Worm (Caenorhabditis elegans) whole organism, L4 larva: ENCODE measurements around the gene Y38E10A.24.

Experiments used
- D1046.2 ChIP-seq: fragments of 200-800 bp; sonication (Bioruptor generic); IDR thresholded peaks from 2 replicates; pipeline ENCODE4 v1.3.6; 2022; ENCODE audit warnings: missing genetic modification characterization, missing compliant biosample characterization
- F26F4.8 ChIP-seq: fragments of 200-800 bp; sonication (Bioruptor generic); conservative IDR thresholded peaks from 2 replicates; pipeline ENCODE4 v1.3.6; 2022; ENCODE audit warnings: missing genetic modification characterization, missing compliant biosample characterization
- R02D3.7 ChIP-seq: fragments of 150-350 bp; sonication (generic microtip); optimal IDR thresholded peaks from 3 replicates; lab custom pipeline; 2014; ENCODE audit warnings: missing biosample characterization, missing genetic modification characterization
- T20F7.1 ChIP-seq: fragments of 200-800 bp; sonication (Bioruptor generic); optimal IDR thresholded peaks from 2 replicates; lab custom pipeline; 2018; ENCODE audit warnings: mild to moderate bottlenecking, missing genetic modification characterization, missing compliant biosample characterization
- Y5F2A.4 ChIP-seq: fragments of 200-800 bp; sonication (Bioruptor generic); optimal IDR thresholded peaks from 2 replicates; lab custom pipeline; 2018; ENCODE audit warnings: mild to moderate bottlenecking, missing genetic modification characterization, missing compliant biosample characterization
- ZK546.5 ChIP-seq, 2 experiments: sonication (generic microtip); optimal IDR thresholded peaks; 2 replicates each; lab custom pipeline; 2017; ENCODE audit warnings: missing biosample characterization in 2 of 2, missing genetic modification characterization in 2 of 2
- aha-1 ChIP-seq: fragments of 150-350 bp; peaks from one replicate; lab custom pipeline; 2014; ENCODE audit warnings: missing biosample characterization, missing genetic modification characterization
- ama-1 ChIP-seq: fragments of 150-350 bp; optimal IDR thresholded peaks from 2 replicates; lab custom pipeline; 2014; ENCODE audit warnings: inconsistent platforms, mixed read lengths
- arid-1 ChIP-seq: fragments of 200-800 bp; sonication (Bioruptor generic); conservative IDR thresholded peaks from 2 replicates; pipeline ENCODE4 v1.3.6; 2022; ENCODE audit warnings: missing genetic modification reagents, missing genetic modification characterization, missing compliant biosample characterization
- ctbp-1 ChIP-seq: fragments of 200-800 bp; sonication (Bioruptor generic); IDR thresholded peaks from 2 replicates; pipeline ENCODE4 v1.3.6; 2022; ENCODE audit warnings: missing genetic modification reagents, missing genetic modification characterization, missing compliant biosample characterization
- daf-12 ChIP-seq: fragments of 150-350 bp; optimal IDR thresholded peaks from 2 replicates; lab custom pipeline; 2014; ENCODE audit warnings: missing biosample characterization, missing genetic modification reagents, missing genetic modification characterization
- daf-19 ChIP-seq: fragments of 200-800 bp; sonication (Bioruptor generic); conservative IDR thresholded peaks from 2 replicates; pipeline ENCODE4 v1.3.6; 2022; ENCODE audit warnings: missing genetic modification characterization, missing compliant biosample characterization
- dpl-1 ChIP-seq: fragments of 150-350 bp; optimal IDR thresholded peaks from 2 replicates; lab custom pipeline; 2014; ENCODE audit warnings: missing biosample characterization, missing genetic modification reagents, missing genetic modification characterization
- duxl-1 ChIP-seq: sonication (generic microtip); optimal IDR thresholded peaks from 2 replicates; lab custom pipeline; 2016; ENCODE audit warnings: mild to moderate bottlenecking, missing genetic modification characterization, moderate library complexity, missing compliant biosample characterization; ENCODE audit not compliant: poor library complexity
- egl-43 ChIP-seq: fragments of 200-800 bp; sonication (Bioruptor generic); IDR thresholded peaks from 2 replicates; pipeline ENCODE4 v1.3.6; 2022; ENCODE audit warnings: missing genetic modification reagents, missing genetic modification characterization, missing compliant biosample characterization
- fkh-10 ChIP-seq: fragments of 150-350 bp; optimal IDR thresholded peaks from 2 replicates; lab custom pipeline; 2014; ENCODE audit warnings: missing biosample characterization, missing genetic modification reagents, missing genetic modification characterization
- fos-1 ChIP-seq: fragments of 150-350 bp; optimal IDR thresholded peaks from 2 replicates; lab custom pipeline; 2014; ENCODE audit warnings: missing biosample characterization, missing genetic modification characterization
- gei-8 ChIP-seq: fragments of 200-800 bp; sonication (Bioruptor generic); optimal IDR thresholded peaks from 2 replicates; lab custom pipeline; 2018; ENCODE audit warnings: mild to moderate bottlenecking, missing genetic modification characterization, missing compliant biosample characterization
- hlh-11 ChIP-seq: fragments of 200-800 bp; sonication (Bioruptor generic); optimal IDR thresholded peaks from 2 replicates; lab custom pipeline; 2018; ENCODE audit warnings: mild to moderate bottlenecking, missing genetic modification characterization, missing compliant biosample characterization
- lim-7 ChIP-seq: fragments of 200-800 bp; sonication (Bioruptor generic); IDR thresholded peaks from 2 replicates; pipeline ENCODE4 v1.3.6; 2022; ENCODE audit warnings: missing genetic modification characterization, missing compliant biosample characterization
- lin-1 ChIP-seq: fragments of 200-800 bp; sonication (Bioruptor generic); IDR thresholded peaks from 2 replicates; pipeline ENCODE4 v1.3.6; 2022; ENCODE audit warnings: missing genetic modification reagents, missing genetic modification characterization, missing compliant biosample characterization
- lin-13 ChIP-seq: fragments of 150-350 bp; optimal IDR thresholded peaks from 2 replicates; lab custom pipeline; 2014; ENCODE audit warnings: missing biosample characterization, missing genetic modification reagents, missing genetic modification characterization
- lin-15B ChIP-seq: fragments of 150-350 bp; sonication (generic microtip); optimal IDR thresholded peaks from 3 replicates; lab custom pipeline; 2014; ENCODE audit warnings: missing biosample characterization, missing genetic modification characterization
- lin-29 ChIP-seq: fragments of 200-800 bp; sonication (Bioruptor generic); IDR thresholded peaks from 2 replicates; pipeline ENCODE4 v1.3.6; 2022; ENCODE audit warnings: missing genetic modification reagents, missing genetic modification characterization, missing compliant biosample characterization
- lin-39 ChIP-seq: fragments of 150-350 bp; optimal IDR thresholded peaks from 2 replicates; lab custom pipeline; 2014; ENCODE audit warnings: missing biosample characterization, missing genetic modification reagents, missing genetic modification characterization
- madf-5 ChIP-seq, 2 experiments: fragments of 200-800 bp; sonication (Bioruptor generic); IDR thresholded peaks; 2 replicates each; pipeline ENCODE4 v1.3.6; 2022; ENCODE audit warnings: missing compliant biosample characterization in 2 of 2, missing genetic modification characterization in 2 of 2
- mxl-2 ChIP-seq: fragments of 200-800 bp; sonication (Bioruptor generic); conservative IDR thresholded peaks from 2 replicates; pipeline ENCODE4 v1.3.6; 2022; ENCODE audit warnings: missing genetic modification reagents, missing genetic modification characterization, missing compliant biosample characterization
- nhr-10 ChIP-seq: fragments of 150-350 bp; optimal IDR thresholded peaks from 2 replicates; lab custom pipeline; 2014; ENCODE audit warnings: missing biosample characterization, missing genetic modification characterization
- nhr-11 ChIP-seq: fragments of 150-350 bp; optimal IDR thresholded peaks from 2 replicates; lab custom pipeline; 2014; ENCODE audit warnings: missing biosample characterization, missing genetic modification characterization
- nhr-77 ChIP-seq: fragments of 150-350 bp; optimal IDR thresholded peaks from 2 replicates; lab custom pipeline; 2014; ENCODE audit warnings: missing biosample characterization, missing genetic modification characterization
- php-3 ChIP-seq: fragments of 200-800 bp; sonication (Bioruptor generic); IDR thresholded peaks from 2 replicates; pipeline ENCODE4 v1.3.6; 2022; ENCODE audit warnings: missing genetic modification reagents, missing genetic modification characterization, missing compliant biosample characterization
- rbr-2 ChIP-seq: sonication (generic microtip); optimal IDR thresholded peaks from 2 replicates; lab custom pipeline; 2016; ENCODE audit warnings: missing genotype, missing genetic modification characterization, missing compliant biosample characterization
- sdz-12 ChIP-seq: fragments of 200-800 bp; sonication (Bioruptor generic); optimal IDR thresholded peaks from 2 replicates; lab custom pipeline; 2018; ENCODE audit warnings: mild to moderate bottlenecking, missing genetic modification characterization, missing compliant biosample characterization
- set-16 ChIP-seq: fragments of 200-800 bp; sonication (Bioruptor generic); IDR thresholded peaks from 2 replicates; pipeline ENCODE4 v1.3.6; 2022; ENCODE audit warnings: missing genetic modification reagents, missing genetic modification characterization, missing compliant biosample characterization
- snpc-1.2 ChIP-seq: fragments of 200-800 bp; sonication (Bioruptor generic); IDR thresholded peaks from 2 replicates; pipeline ENCODE4 v1.3.6; 2022; ENCODE audit warnings: missing genetic modification reagents, missing genetic modification characterization, missing compliant biosample characterization
- spr-1 ChIP-seq: sonication (generic microtip); optimal IDR thresholded peaks from 2 replicates; lab custom pipeline; 2016; ENCODE audit warnings: mild to moderate bottlenecking, missing genetic modification characterization, missing compliant biosample characterization
- unc-130 ChIP-seq: sonication (generic microtip); optimal IDR thresholded peaks from 2 replicates; lab custom pipeline; 2016; ENCODE audit warnings: missing genetic modification reagents, missing genetic modification characterization, missing compliant biosample characterization
- unc-39 ChIP-seq: sonication (generic microtip); optimal IDR thresholded peaks from 2 replicates; lab custom pipeline; 2017; ENCODE audit warnings: missing biosample characterization, missing genetic modification characterization
- unc-62 ChIP-seq, 3 experiments: fragments of 150-350 bp in 1 of 3; sonication (generic microtip); optimal IDR thresholded peaks in 2 of 3; peaks in 1 of 3; 1 replicate in 1 of 3; 2 replicates in 2 of 3; lab custom pipeline; 2014 to 2017; ENCODE audit warnings: missing biosample characterization in 3 of 3, missing genetic modification characterization in 3 of 3, missing genetic modification reagents in 3 of 3, missing genotype in 1 of 3
- vab-7 ChIP-seq: fragments of 200-800 bp; sonication (Bioruptor generic); IDR thresholded peaks from 2 replicates; pipeline ENCODE4 v1.3.6; 2022; ENCODE audit warnings: missing genetic modification reagents, missing genetic modification characterization, missing compliant biosample characterization
- zag-1 ChIP-seq: fragments of 150-350 bp; optimal IDR thresholded peaks from 2 replicates; lab custom pipeline; 2014; ENCODE audit warnings: missing biosample characterization, missing genetic modification characterization
- ztf-11 ChIP-seq: fragments of 150-350 bp; optimal IDR thresholded peaks from 2 replicates; lab custom pipeline; 2014; ENCODE audit warnings: missing biosample characterization, missing genetic modification characterization

Y38E10A.24 gene

ce11 chrII:12678867-12679134, at the start of gene Y38E10A.24:
Gene Y38E10A.24, plus strand, starts transcription at chrII:12679035.
- TF ChIP-seq F26F4.8 (GFP tag; lab: Robert Waterston, UW), result no peak

DNA sequence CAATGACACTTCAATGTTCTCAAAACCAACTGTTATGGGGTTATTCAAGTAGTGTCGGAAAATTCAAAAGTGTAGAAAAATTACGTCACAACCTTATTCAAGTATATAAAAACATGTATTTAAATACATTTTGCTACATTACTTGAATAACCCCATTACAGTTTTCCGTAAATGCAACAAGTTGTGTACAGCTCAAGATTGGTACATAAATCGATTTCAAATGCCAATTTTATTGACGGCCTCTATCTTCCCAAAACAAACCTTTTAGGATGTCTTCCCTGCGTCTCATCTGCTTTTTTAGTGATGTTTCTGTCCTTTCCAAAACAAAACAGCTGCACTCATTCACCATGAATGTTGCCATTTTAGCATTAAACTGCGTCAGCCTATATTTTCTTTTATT, 49.4 kb upstream of the Y38E10A.24 start, which contains the start of gene Y38E10A.28:
TSS of gene Y38E10A.28 (plus strand) at position 301 of the 400 bp plus-strand sequence.
- peak in 1 of 2 experiments; percentile 83 for TF ChIP-seq unc-62 (GFP tag; optimal IDR thresholded peaks at IDR 0.05 in 1 of 2; lab: Kevin White, UChicago)
- TF ChIP-seq unc-62 (tag; optimal IDR thresholded peaks at IDR 0.05; lab: Kevin White, UChicago), result no peak
- no peak for TF ChIP-seq R02D3.7 (tag; lab: Kevin White, UChicago)
- TF ChIP-seq, all 104 proteins: peak for 1

- TF ChIP-seq fos-1 (no peak), gei-8 (GFP tag; lab: Kevin White, UChicago) (no peak), nhr-10 (tag; lab: Kevin White, UChicago) (no peak), lin-29 (GFP tag; lab: Robert Waterston, UW) (no peak), lin-39 (tag; lab: Kevin White, UChicago) (no peak), hlh-11 (tag; lab: Kevin White, UChicago) (no peak), duxl-1 (tag; lab: Kevin White, UChicago) (no peak), sdz-12 (no peak), ZK546.5 (tag; optimal IDR thresholded peaks at IDR 0.05; lab: Kevin White, UChicago) (no peak), T20F7.1 (no peak), madf-5 (GFP tag; IDR thresholded peaks at IDR 0.05; lab: Robert Waterston, UW) (no peak), daf-12 (tag; lab: Kevin White, UChicago) (no peak), zag-1 (tag; lab: Kevin White, UChicago) (no peak), unc-39 (tag; lab: Kevin White, UChicago) (no peak), fkh-10 (GFP tag; lab: Kevin White, UChicago) (no peak), rbr-2 (no peak), aha-1 (tag; lab: Kevin White, UChicago) (no peak), nhr-11 (tag; lab: Kevin White, UChicago) (no peak)
Measured at ce11 chrII:12630888-12631287, 47.9 kb upstream of the Y38E10A.24 start, which contains the start of gene Y38E10A.34. Gene Y38E10A.34, plus strand, starts transcription at chrII:12631188.

DNA sequence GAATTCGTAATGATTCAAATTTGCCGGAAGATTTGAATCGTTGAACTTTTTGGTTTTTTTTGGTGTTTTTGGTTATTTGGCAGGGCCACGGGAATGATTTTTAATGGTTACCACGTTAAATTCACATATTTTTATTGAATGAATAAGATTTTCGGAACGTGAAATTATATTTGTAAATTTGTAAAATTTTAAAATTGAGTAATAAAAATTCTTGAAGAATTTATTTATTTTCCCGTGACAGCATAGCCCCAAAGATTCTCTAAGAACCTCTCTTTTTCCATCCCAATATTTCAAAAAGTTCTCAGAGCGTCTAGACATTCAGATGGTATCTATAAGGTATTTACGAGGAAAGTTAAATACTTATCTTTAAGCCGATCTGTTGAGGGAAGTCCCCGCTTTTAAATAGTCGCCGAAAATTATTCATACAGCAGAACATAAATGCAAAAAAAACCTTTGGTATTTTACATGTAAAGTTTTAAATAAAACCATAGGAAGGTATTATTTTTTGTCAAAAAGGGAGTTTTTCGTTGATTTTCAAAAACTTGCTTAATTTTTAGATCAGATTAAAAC, 44.0 kb upstream of the Y38E10A.24 start, which contains the start of gene Y38E10A.17:
TSS of gene Y38E10A.17 (minus strand) at position 51 of the 570 bp plus-strand sequence.
- no peak for TF ChIP-seq snpc-1.2 (GFP tag; lab: Robert Waterston, UW)
- no peak for TF ChIP-seq dpl-1 (GFP tag; lab: Kevin White, UChicago)
- no peak for TF ChIP-seq arid-1 (GFP tag; lab: Robert Waterston, UW)
- no peak for TF ChIP-seq lin-1
- TF ChIP-seq ama-1 (lab: Kevin White, UChicago), result no peak
- TF ChIP-seq daf-12 (tag; lab: Kevin White, UChicago), result no peak
- no peak for TF ChIP-seq lin-15B
- no peak for TF ChIP-seq nhr-77 (tag; lab: Kevin White, UChicago)
- no peak for TF ChIP-seq D1046.2 (GFP tag; lab: Robert Waterston, UW)

- TF ChIP-seq ctbp-1 (GFP tag; lab: Robert Waterston, UW) (no peak), set-16 (no peak; the same call in 1 of the 2 replicates), aha-1 (tag; lab: Kevin White, UChicago) (peak; percentile 23)
Measured at ce11 chrII:12636602-12637001, 42.2 kb upstream of the Y38E10A.24 start, which contains the start of gene nhr-234. Gene nhr-234, plus strand, starts transcription at chrII:12636678.

- TF ChIP-seq mxl-2 (GFP tag; lab: Robert Waterston, UW) (no peak), php-3 (no peak), unc-130 (no peak), ctbp-1 (GFP tag; lab: Robert Waterston, UW) (no peak), dpl-1 (GFP tag; lab: Kevin White, UChicago) (no peak), T20F7.1 (no peak), spr-1 (no peak), lim-7 (no peak), Y5F2A.4 (GFP tag; lab: Kevin White, UChicago) (no peak), daf-19 (no peak), egl-43 (GFP tag; lab: Robert Waterston, UW) (no peak), lin-1 (no peak), ztf-11 (tag; lab: Kevin White, UChicago) (no peak), fkh-10 (GFP tag; lab: Kevin White, UChicago) (no peak), vab-7 (GFP tag; lab: Robert Waterston, UW) (no peak), lin-13 (GFP tag; lab: Kevin White, UChicago) (no peak)
Measured at ce11 chrII:12640370-12640769, 38.5 kb upstream of the Y38E10A.24 start, which contains the start of gene nhr-235. Gene nhr-235, plus strand, starts transcription at chrII:12640670.
